Fruit fly (Drosophila melanogaster) whole organism, pupa: ENCODE measurements around the gene Caf1-55.
A peak's percentile ranks its signal among the peaks of the same experiment; 100 is the strongest.

Experiments
- CG32121 ChIP-seq: fragments of 200-800 bp; sonication (Bioruptor generic); IDR thresholded peaks from 2 replicates; pipeline ENCODE4 v1.3.6; 2022; ENCODE audit warnings: missing biosample characterization, missing genetic modification characterization
- CG9948 ChIP-seq: fragments of 200-800 bp; sonication (Bioruptor generic); optimal IDR thresholded peaks from 2 replicates; lab custom pipeline; 2018; ENCODE audit warnings: missing biosample characterization, mild to moderate bottlenecking, missing genetic modification characterization, moderate library complexity
- D1 ChIP-seq: fragments of 200-800 bp; sonication (Bioruptor generic); optimal IDR thresholded peaks from 2 replicates; lab custom pipeline; 2018; ENCODE audit warnings: missing biosample characterization, mild to moderate bottlenecking, missing genetic modification characterization, moderate library complexity
- Ets98B ChIP-seq: fragments of 200-800 bp; sonication (Bioruptor generic); IDR thresholded peaks from 2 replicates; pipeline ENCODE4 v1.3.6; 2022; ENCODE audit warnings: missing biosample characterization, missing genetic modification characterization
- Pif1B ChIP-seq: fragments of 200-800 bp; sonication (Bioruptor generic); optimal IDR thresholded peaks from 3 replicates; lab custom pipeline; 2016; ENCODE audit warnings: missing biosample characterization, missing genetic modification characterization
- gl ChIP-seq: fragments of 200-800 bp; sonication (Bioruptor generic); optimal IDR thresholded peaks from 2 replicates; lab custom pipeline; 2018; ENCODE audit warnings: missing biosample characterization, mild to moderate bottlenecking, missing genetic modification characterization

DNA sequence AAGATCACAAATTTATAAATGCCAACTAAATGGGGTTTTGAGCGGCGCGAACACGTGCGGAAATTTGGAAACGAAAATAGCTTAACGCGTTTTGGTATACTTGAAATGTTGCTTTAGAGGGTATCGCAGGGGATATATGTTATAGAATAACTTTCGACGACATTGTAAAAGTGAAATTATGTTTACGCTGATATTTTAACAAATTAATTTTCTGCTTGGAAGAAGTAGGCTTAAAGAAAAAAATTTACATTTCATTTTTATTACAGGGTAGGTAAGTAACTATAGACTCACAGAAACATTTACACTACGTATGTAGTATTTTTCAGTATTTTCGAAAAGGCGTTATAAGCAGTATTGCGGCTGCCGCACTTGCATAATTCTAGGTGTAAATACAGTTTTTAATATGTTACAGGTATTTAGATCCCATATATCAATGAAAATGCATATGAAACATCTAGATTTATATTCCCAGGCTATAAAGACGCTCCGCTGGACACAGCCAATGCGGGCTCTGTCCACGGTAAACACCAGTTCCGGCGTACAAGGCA, 4.0 kb downstream of the Caf1-55 start, which contains the start of the genes Art3 and mRpS10:
- TF ChIP-seq Pif1B (GFP tag; lab: Kevin White, UChicago) (peak; percentile 99), CG32121 (GFP tag; lab: Robert Waterston, UW) (peak; percentile 100), D1 (no peak), Ets98B (GFP tag; lab: Robert Waterston, UW) (peak; percentile 100), gl (tag; lab: Kevin White, UChicago) (peak; percentile 99), CG9948 (tag; lab: Kevin White, UChicago) (peak; percentile 100)
